Fruit fly (Drosophila melanogaster) whole organism, embryonic: Measurements from ENCODE around the gene CG13069.

ENCODE experiments used
- CG10147 ChIP-seq: fragments of 200-800 bp; sonication (Bioruptor generic); optimal IDR thresholded peaks from 2 replicates; lab custom pipeline; 2019; ENCODE audit warnings: missing biosample characterization, mild to moderate bottlenecking, missing genetic modification characterization, moderate library complexity
- CG10209 ChIP-seq: fragments of 200-800 bp; sonication (Bioruptor generic); optimal IDR thresholded peaks from 3 replicates; lab custom pipeline; 2017; ENCODE audit warnings: missing biosample characterization, mild to moderate bottlenecking, missing genetic modification characterization, missing genetic modification reagents
- CG11560 ChIP-seq: fragments of 200-800 bp; sonication (Bioruptor generic); IDR thresholded peaks from 3 replicates; pipeline ENCODE4 v1.3.6; 2022; ENCODE audit warnings: missing biosample characterization, missing genetic modification characterization
- CG11723 ChIP-seq: fragments of 200-800 bp; sonication (Bioruptor generic); optimal IDR thresholded peaks from 2 replicates; lab custom pipeline; 2017; ENCODE audit warnings: missing biosample characterization, mild to moderate bottlenecking, missing genetic modification characterization
- CG12071 ChIP-seq: fragments of 200-800 bp; sonication (Bioruptor generic); optimal IDR thresholded peaks from 3 replicates; lab custom pipeline; 2018; ENCODE audit warnings: missing biosample characterization, mild to moderate bottlenecking, missing genetic modification characterization
- CG12236 ChIP-seq: fragments of 200-800 bp; sonication (Bioruptor generic); optimal IDR thresholded peaks from 2 replicates; lab custom pipeline; 2016; ENCODE audit warnings: missing biosample characterization, missing genetic modification characterization
- CG13624 ChIP-seq: fragments of 200-800 bp; sonication (Bioruptor generic); optimal IDR thresholded peaks from 2 replicates; lab custom pipeline; 2016; ENCODE audit warnings: missing biosample characterization, missing genetic modification characterization
- CG14441 ChIP-seq: fragments of 200-800 bp; sonication (Bioruptor generic); IDR thresholded peaks from 2 replicates; pipeline ENCODE4 v1.3.6; 2022; ENCODE audit warnings: missing biosample characterization, missing genetic modification characterization
- CG14667 ChIP-seq: fragments of 200-800 bp; sonication (Bioruptor generic); IDR thresholded peaks from 2 replicates; pipeline ENCODE4 v1.3.6; 2022; ENCODE audit warnings: missing biosample characterization, missing genetic modification characterization
- CG14965 ChIP-seq: fragments of 200-800 bp; sonication (Bioruptor generic); optimal IDR thresholded peaks from 2 replicates; lab custom pipeline; 2016; ENCODE audit warnings: missing biosample characterization, missing genetic modification characterization, borderline replicate concordance
- CG17328 ChIP-seq: fragments of 200-800 bp; sonication (Bioruptor generic); IDR thresholded peaks from 2 replicates; pipeline ENCODE4 v1.3.6; 2022; ENCODE audit warnings: missing biosample characterization, missing genetic modification characterization
- CG18262 ChIP-seq: fragments of 200-800 bp; optimal IDR thresholded peaks from 3 replicates; lab custom pipeline; 2019; ENCODE audit warnings: missing biosample characterization, mild to moderate bottlenecking, missing genetic modification characterization, moderate library complexity
- CG2889 ChIP-seq: fragments of 200-800 bp; sonication (Bioruptor generic); IDR thresholded peaks from 3 replicates; pipeline ENCODE4 v1.3.6; 2022; ENCODE audit warnings: missing biosample characterization, missing genetic modification characterization
- CG3065 ChIP-seq: fragments of 200-800 bp; sonication (Bioruptor generic); optimal IDR thresholded peaks from 2 replicates; lab custom pipeline; 2016; ENCODE audit warnings: missing biosample characterization, missing genetic modification characterization
- CG3163 ChIP-seq: fragments of 200-800 bp; sonication (Bioruptor generic); optimal IDR thresholded peaks from 3 replicates; lab custom pipeline; 2016; ENCODE audit warnings: missing biosample characterization, missing genetic modification characterization
- CG33557 ChIP-seq: fragments of 200-800 bp; sonication (Bioruptor generic); optimal IDR thresholded peaks from 2 replicates; lab custom pipeline; 2019; ENCODE audit warnings: missing biosample characterization, mild to moderate bottlenecking, missing genetic modification characterization, moderate library complexity
- CG4854 ChIP-seq: fragments of 200-800 bp; sonication (Bioruptor generic); optimal IDR thresholded peaks from 2 replicates; lab custom pipeline; 2016; ENCODE audit warnings: missing biosample characterization, missing genetic modification characterization, inconsistent platforms
- CG5180 ChIP-seq: fragments of 200-800 bp; sonication (Bioruptor generic); optimal IDR thresholded peaks from 3 replicates; lab custom pipeline; 2017; ENCODE audit warnings: missing biosample characterization, missing genetic modification characterization, mild to moderate bottlenecking, moderate library complexity, missing genetic modification reagents
- CG7745 ChIP-seq: fragments of 200-800 bp; sonication (Bioruptor generic); optimal IDR thresholded peaks from 2 replicates; lab custom pipeline; 2018; ENCODE audit warnings: missing biosample characterization, mild to moderate bottlenecking, missing genetic modification characterization, moderate library complexity
- CG7928 ChIP-seq: fragments of 200-800 bp; sonication (Bioruptor generic); optimal IDR thresholded peaks from 2 replicates; lab custom pipeline; 2017; ENCODE audit warnings: missing biosample characterization, mild to moderate bottlenecking, missing genetic modification characterization
- CG8478 ChIP-seq: fragments of >200 bp; optimal IDR thresholded peaks from 2 replicates; lab custom pipeline; 2018
- Dad ChIP-seq: fragments of 200-800 bp; sonication (Bioruptor generic); optimal IDR thresholded peaks from 3 replicates; lab custom pipeline; 2016; ENCODE audit warnings: missing biosample characterization, missing genetic modification characterization
- Deaf1 ChIP-seq: fragments of 200-800 bp; optimal IDR thresholded peaks from 3 replicates; lab custom pipeline; 2019; ENCODE audit warnings: missing biosample characterization, mild to moderate bottlenecking, missing genetic modification characterization, moderate library complexity
- Eip74EF ChIP-seq, 2 experiments: fragments of 200-800 bp in 1 of 2; fragments of >200 bp in 1 of 2; sonication (Bioruptor generic) in 1 of 2; optimal IDR thresholded peaks; 2 replicates each; lab custom pipeline; 2017 to 2019; ENCODE audit warnings: missing biosample characterization in 2 of 2, missing genetic modification characterization in 2 of 2, mild to moderate bottlenecking in 1 of 2, moderate library complexity in 1 of 2
- Fer3 ChIP-seq: fragments of 200-800 bp; sonication (Bioruptor generic); optimal IDR thresholded peaks from 2 replicates; lab custom pipeline; 2018; ENCODE audit warnings: missing biosample characterization, mild to moderate bottlenecking, missing genetic modification characterization, moderate library complexity
- HLH3B ChIP-seq: fragments of 200-800 bp; sonication (Bioruptor generic); IDR thresholded peaks from 2 replicates; pipeline ENCODE4 v1.3.6; 2022; ENCODE audit warnings: missing biosample characterization, missing genetic modification characterization
- HLH54F ChIP-seq: fragments of 200-800 bp; sonication (Bioruptor generic); optimal IDR thresholded peaks from 3 replicates; lab custom pipeline; 2016; ENCODE audit warnings: missing biosample characterization, missing genetic modification characterization
- Hand ChIP-seq: fragments of 200-800 bp; sonication (Bioruptor generic); optimal IDR thresholded peaks from 2 replicates; lab custom pipeline; 2017; ENCODE audit warnings: mild to moderate bottlenecking, missing biosample characterization, missing genetic modification reagents, missing genetic modification characterization
- Hmr ChIP-seq: fragments of 200-800 bp; sonication (Bioruptor generic); optimal IDR thresholded peaks from 3 replicates; lab custom pipeline; 2017; ENCODE audit warnings: mild to moderate bottlenecking, missing biosample characterization, missing genetic modification reagents, missing genetic modification characterization
- Max ChIP-seq: fragments of 200-800 bp; sonication (Bioruptor generic); optimal IDR thresholded peaks from 2 replicates; lab custom pipeline; 2016; ENCODE audit warnings: missing biosample characterization, mild to moderate bottlenecking, missing genetic modification characterization
- Med ChIP-seq: fragments of 200-800 bp; sonication (Bioruptor generic); peaks from one replicate; lab custom pipeline; 2016; ENCODE audit warnings: missing biosample characterization, missing genetic modification characterization, mild to moderate bottlenecking, inconsistent platforms, moderate library complexity
- Nf-YB ChIP-seq: fragments of 200-800 bp; sonication (Bioruptor generic); optimal IDR thresholded peaks from 3 replicates; lab custom pipeline; 2019; ENCODE audit warnings: missing biosample characterization, mild to moderate bottlenecking, missing genetic modification characterization, moderate library complexity
- NfI ChIP-seq: fragments of 200-800 bp; sonication (Bioruptor generic); optimal IDR thresholded peaks from 3 replicates; lab custom pipeline; 2018; ENCODE audit warnings: missing biosample characterization, mild to moderate bottlenecking, missing genetic modification characterization, moderate library complexity
- Optix ChIP-seq: fragments of 200-800 bp; sonication (Bioruptor generic); IDR thresholded peaks from 3 replicates; pipeline ENCODE4 v1.3.6; 2022; ENCODE audit warnings: missing biosample characterization, missing genetic modification characterization
- Ptx1 ChIP-seq: fragments of 200-800 bp; sonication (Bioruptor generic); IDR thresholded peaks from 2 replicates; pipeline ENCODE4 v1.3.6; 2022; ENCODE audit warnings: missing biosample characterization, missing genetic modification characterization
- Six4 ChIP-seq: fragments of 200-800 bp; sonication (Bioruptor generic); optimal IDR thresholded peaks from 2 replicates; lab custom pipeline; 2016; ENCODE audit warnings: missing biosample characterization, missing genetic modification characterization
- Sry-β ChIP-seq: fragments of 200-800 bp; sonication (Bioruptor generic); optimal IDR thresholded peaks from 2 replicates; lab custom pipeline; 2018; ENCODE audit warnings: missing biosample characterization, mild to moderate bottlenecking, missing genetic modification characterization, moderate library complexity
- Xbp1 ChIP-seq: fragments of 200-800 bp; sonication (Bioruptor generic); optimal IDR thresholded peaks from 3 replicates; lab custom pipeline; 2016; ENCODE audit warnings: missing biosample characterization, mild to moderate bottlenecking, missing genetic modification characterization
- br ChIP-seq: fragments of >200 bp; optimal IDR thresholded peaks from 2 replicates; lab custom pipeline; 2017
- chm ChIP-seq: fragments of 200-800 bp; sonication (Bioruptor generic); IDR thresholded peaks from 2 replicates; pipeline ENCODE4 v1.3.6; 2022; ENCODE audit warnings: missing biosample characterization, missing genetic modification characterization
- danr ChIP-seq: fragments of 200-800 bp; sonication (Bioruptor generic); IDR thresholded peaks from 2 replicates; pipeline ENCODE4 v1.3.6; 2022; ENCODE audit warnings: missing biosample characterization, missing genetic modification characterization
- gce ChIP-seq: fragments of 200-800 bp; sonication (Bioruptor generic); IDR thresholded peaks from 3 replicates; pipeline ENCODE4 v1.3.6; 2022; ENCODE audit warnings: missing biosample characterization, missing genetic modification characterization
- grn ChIP-seq: fragments of 200-800 bp; sonication (Bioruptor generic); optimal IDR thresholded peaks from 3 replicates; lab custom pipeline; 2017; ENCODE audit warnings: missing biosample characterization, missing genetic modification characterization
- hb ChIP-seq: fragments of 200-800 bp; sonication (Bioruptor generic); IDR thresholded peaks from 3 replicates; pipeline ENCODE4 v1.3.6; 2022; ENCODE audit warnings: missing biosample characterization, missing genetic modification characterization; ENCODE audit not compliant: partially characterized antibody
- nau ChIP-seq: fragments of 200-800 bp; sonication (Bioruptor generic); optimal IDR thresholded peaks from 3 replicates; lab custom pipeline; 2017; ENCODE audit warnings: missing biosample characterization, mild to moderate bottlenecking, missing genetic modification characterization, missing genetic modification reagents
- peb ChIP-seq: fragments of 200-800 bp; sonication (Bioruptor generic); IDR thresholded peaks from 2 replicates; pipeline ENCODE4 v1.3.6; 2022; ENCODE audit warnings: missing biosample characterization, missing genetic modification characterization
- pho ChIP-seq: fragments of 200-800 bp; sonication (Bioruptor generic); optimal IDR thresholded peaks from 2 replicates; lab custom pipeline; 2016; ENCODE audit warnings: missing biosample characterization, missing genetic modification characterization
- phol ChIP-seq: fragments of 200-800 bp; sonication (Bioruptor generic); optimal IDR thresholded peaks from 3 replicates; lab custom pipeline; 2018; ENCODE audit warnings: missing biosample characterization, mild to moderate bottlenecking, missing genetic modification characterization, moderate library complexity
- pita ChIP-seq: fragments of 200-800 bp; sonication (Bioruptor generic); optimal IDR thresholded peaks from 2 replicates; lab custom pipeline; 2017; ENCODE audit warnings: missing biosample characterization, mild to moderate bottlenecking, missing genetic modification characterization
- sug ChIP-seq: fragments of 200-800 bp; optimal IDR thresholded peaks from 2 replicates; lab custom pipeline; 2019; ENCODE audit warnings: missing biosample characterization, mild to moderate bottlenecking, missing genetic modification characterization, moderate library complexity
- ttk ChIP-seq: fragments of 200-800 bp; sonication (Bioruptor generic); IDR thresholded peaks from 2 replicates; pipeline ENCODE4 v2.1.2; 2022; ENCODE audit warnings: missing biosample characterization, missing genetic modification characterization
- unpg ChIP-seq: fragments of 200-800 bp; sonication (Bioruptor generic); optimal IDR thresholded peaks from 3 replicates; lab custom pipeline; 2018; ENCODE audit warnings: missing biosample characterization, mild to moderate bottlenecking, missing genetic modification characterization, moderate library complexity
- wor ChIP-seq: fragments of 200-800 bp; sonication (Bioruptor generic); IDR thresholded peaks from 2 replicates; pipeline ENCODE4 v1.3.6; 2022; ENCODE audit warnings: missing biosample characterization, missing genetic modification characterization

The CG13069 gene

dm6 chr3L:16231857-16232256 is 33.3 kb upstream of the CG13069 start, which contains the start of the genes PDCD-5 and MED10 (continued):
- TF ChIP-seq chm (GFP tag; lab: Robert Waterston, UW) (no peak), grn (no peak), Med (GFP tag; lab: Kevin White, UChicago) (peak; percentile 89), CG33557 (GFP tag; lab: Kevin White, UChicago) (no peak), Xbp1 (no peak), CG4854 (no peak), NfI (GFP tag; lab: Kevin White, UChicago) (peak; percentile 35), Eip74EF (GFP tag; optimal IDR thresholded peaks at IDR 0.05; lab: Kevin White, UChicago) (no peak), gce (GFP tag; lab: Robert Waterston, UW) (no peak), sug (tag; lab: Kevin White, UChicago) (peak; percentile 27), CG14441 (GFP tag; lab: Robert Waterston, UW) (no peak), Fer3 (tag; lab: Kevin White, UChicago) (no peak), Ptx1 (GFP tag; lab: Robert Waterston, UW) (no peak), CG7745 (tag; lab: Kevin White, UChicago) (no peak), HLH54F (GFP tag; lab: Kevin White, UChicago) (no peak), CG17328 (GFP tag; lab: Robert Waterston, UW) (no peak), phol (tag; lab: Kevin White, UChicago) (peak; percentile 65), Six4 (no peak), Dad (GFP tag; lab: Kevin White, UChicago) (no peak), pita (GFP tag; lab: Kevin White, UChicago) (no peak), nau (GFP tag; lab: Kevin White, UChicago) (no peak), danr (GFP tag; lab: Robert Waterston, UW) (no peak), CG7928 (GFP tag; lab: Kevin White, UChicago) (peak; percentile 97), Max (GFP tag; lab: Kevin White, UChicago) (no peak), CG14965 (GFP tag; lab: Kevin White, UChicago) (no peak), CG3163 (GFP tag; lab: Kevin White, UChicago) (no peak), CG10209 (no peak), ttk (GFP tag; lab: Robert Waterston, UW) (no peak), CG10147 (no peak), CG8478 (lab: Kevin White, UChicago) (no peak), Sry-β (GFP tag; lab: Kevin White, UChicago) (no peak), Nf-YB (GFP tag; lab: Kevin White, UChicago) (no peak), Hand (GFP tag; lab: Kevin White, UChicago) (no peak), CG13624 (GFP tag; lab: Kevin White, UChicago) (peak; percentile 10), CG12236 (GFP tag; lab: Kevin White, UChicago) (no peak), HLH3B (no peak), Hmr (GFP tag; lab: Kevin White, UChicago) (no peak), CG11560 (peak; percentile 90), CG14667 (GFP tag; lab: Robert Waterston, UW) (no peak), peb (GFP tag; lab: Robert Waterston, UW) (no peak), br (lab: Kevin White, UChicago) (no peak), CG3065 (GFP tag; lab: Kevin White, UChicago) (no peak), CG5180 (GFP tag; lab: Kevin White, UChicago) (no peak), wor (GFP tag; lab: Robert Waterston, UW) (no peak), pho (no peak), unpg (GFP tag; lab: Kevin White, UChicago) (no peak), Optix (GFP tag; lab: Robert Waterston, UW) (no peak), CG2889 (GFP tag; lab: Robert Waterston, UW) (no peak), CG11723 (GFP tag; lab: Kevin White, UChicago) (no peak), Deaf1 (tag; lab: Kevin White, UChicago) (peak; percentile 58), CG12071 (GFP tag; lab: Kevin White, UChicago) (no peak), hb (GFP tag; lab: Robert Waterston, UW) (no peak), CG18262 (no peak)
